Worm (Caenorhabditis elegans) whole organism, young adult: Measurements from ENCODE around the gene F13H8.2.

Source experiments
- sea-2 ChIP-seq: fragments of 200-800 bp; sonication (Bioruptor generic); IDR thresholded peaks from 2 replicates; pipeline ENCODE4 v1.3.6; 2022; ENCODE audit warnings: missing genetic modification characterization, missing compliant biosample characterization
- somi-1 ChIP-seq: fragments of 200-800 bp; sonication (Bioruptor generic); optimal IDR thresholded peaks from 2 replicates; lab custom pipeline; 2018; ENCODE audit warnings: mild to moderate bottlenecking, missing genetic modification characterization, missing compliant biosample characterization

ce11 chrII:6309198-6309597 lies 39.0 kb downstream of the F13H8.2 start, which contains the start of gene glb-10:
- TF ChIP-seq sea-2 (no peak), somi-1 (GFP tag; lab: Kevin White, UChicago) (no peak)
